Worm (Caenorhabditis elegans) whole organism, late embryonic: ENCODE measurements around the gene lmp-1.
A peak's percentile ranks its signal among the peaks of the same experiment; 100 is the strongest.

ENCODE experiments used
- C08G9.2 ChIP-seq: sonication (generic microtip); optimal IDR thresholded peaks from 2 replicates; lab custom pipeline; 2016; ENCODE audit warnings: mild to moderate bottlenecking, missing genetic modification characterization, moderate library complexity, missing compliant biosample characterization
- F13H6.1 ChIP-seq: sonication (generic microtip); optimal IDR thresholded peaks from 2 replicates; lab custom pipeline; 2016; ENCODE audit warnings: missing genetic modification characterization, missing compliant biosample characterization
- K02D7.2 ChIP-seq: sonication (generic microtip); optimal IDR thresholded peaks from 2 replicates; lab custom pipeline; 2017; ENCODE audit warnings: mild to moderate bottlenecking, missing genetic modification characterization, missing compliant biosample characterization
- ceh-14 ChIP-seq: sonication (generic microtip); optimal IDR thresholded peaks from 2 replicates; lab custom pipeline; 2016; ENCODE audit warnings: missing genotype, missing genetic modification characterization, missing compliant biosample characterization
- ceh-18 ChIP-seq: sonication (generic microtip); optimal IDR thresholded peaks from 2 replicates; lab custom pipeline; 2016; ENCODE audit warnings: missing genetic modification characterization, missing compliant biosample characterization
- ceh-22 ChIP-seq: sonication (generic microtip); optimal IDR thresholded peaks from 2 replicates; lab custom pipeline; 2017; ENCODE audit warnings: missing biosample characterization, missing genetic modification characterization
- ceh-30 ChIP-seq: fragments of 150-350 bp; optimal IDR thresholded peaks from 2 replicates; lab custom pipeline; 2014; ENCODE audit warnings: missing biosample characterization, missing genetic modification characterization
- ceh-34 ChIP-seq: sonication (generic microtip); optimal IDR thresholded peaks from 2 replicates; lab custom pipeline; 2016; ENCODE audit warnings: mild to moderate bottlenecking, missing genetic modification characterization, missing compliant biosample characterization
- ceh-45 ChIP-seq: fragments of 200-800 bp; sonication (Bioruptor generic); IDR thresholded peaks from 2 replicates; pipeline ENCODE4 v1.3.6; 2022; ENCODE audit warnings: missing genetic modification reagents, missing genetic modification characterization, missing compliant biosample characterization
- ceh-48 ChIP-seq: sonication (generic microtip); optimal IDR thresholded peaks from 2 replicates; lab custom pipeline; 2016; ENCODE audit warnings: missing genetic modification characterization, inconsistent platforms, missing compliant biosample characterization
- che-1 ChIP-seq: sonication (generic microtip); optimal IDR thresholded peaks from 2 replicates; lab custom pipeline; 2016; ENCODE audit warnings: mild to moderate bottlenecking, missing genetic modification characterization, missing compliant biosample characterization
- dve-1 ChIP-seq: sonication (generic microtip); optimal IDR thresholded peaks from 2 replicates; lab custom pipeline; 2017; ENCODE audit warnings: antibody characterized with exemption, mild to moderate bottlenecking, missing genetic modification characterization, missing compliant biosample characterization
- elt-2 ChIP-seq: sonication (generic microtip); optimal IDR thresholded peaks from 2 replicates; lab custom pipeline; 2016; ENCODE audit warnings: missing genetic modification reagents, missing genetic modification characterization, missing compliant biosample characterization
- elt-4 ChIP-seq: sonication (generic microtip); optimal IDR thresholded peaks from 2 replicates; lab custom pipeline; 2016; ENCODE audit warnings: missing genetic modification characterization, missing compliant biosample characterization
- fax-1 ChIP-seq: sonication (generic microtip); optimal IDR thresholded peaks from 2 replicates; lab custom pipeline; 2016; ENCODE audit warnings: missing genotype, missing genetic modification characterization, missing compliant biosample characterization
- gmeb-2 ChIP-seq: sonication (generic microtip); optimal IDR thresholded peaks from 2 replicates; lab custom pipeline; 2016; ENCODE audit warnings: missing genetic modification characterization, inconsistent platforms, missing compliant biosample characterization
- hlh-15 ChIP-seq: sonication (generic microtip); optimal IDR thresholded peaks from 2 replicates; lab custom pipeline; 2016; ENCODE audit warnings: missing genetic modification characterization, missing compliant biosample characterization
- hlh-6 ChIP-seq: sonication (generic microtip); optimal IDR thresholded peaks from 2 replicates; lab custom pipeline; 2016; ENCODE audit warnings: missing genotype, missing genetic modification characterization, missing compliant biosample characterization
- hlh-8 ChIP-seq: sonication (generic microtip); optimal IDR thresholded peaks from 2 replicates; lab custom pipeline; 2016; ENCODE audit warnings: missing genotype, missing genetic modification characterization, missing compliant biosample characterization
- mec-3 ChIP-seq: sonication (generic microtip); optimal IDR thresholded peaks from 2 replicates; lab custom pipeline; 2016; ENCODE audit warnings: borderline replicate concordance, missing genetic modification characterization, missing compliant biosample characterization
- nfya-1 ChIP-seq: sonication (generic microtip); optimal IDR thresholded peaks from 2 replicates; lab custom pipeline; 2017; ENCODE audit warnings: missing genetic modification characterization, mild to moderate bottlenecking, missing compliant biosample characterization, antibody characterized with exemption, moderate library complexity
- npax-4 ChIP-seq: sonication (generic microtip); optimal IDR thresholded peaks from 2 replicates; lab custom pipeline; 2016; ENCODE audit warnings: missing genetic modification characterization, missing compliant biosample characterization
- odd-2 ChIP-seq: sonication (generic microtip); optimal IDR thresholded peaks from 2 replicates; lab custom pipeline; 2017; ENCODE audit warnings: antibody characterized with exemption, mild to moderate bottlenecking, missing genetic modification characterization, missing compliant biosample characterization
- pat-9 ChIP-seq: fragments of 200-800 bp; sonication (Bioruptor generic); optimal IDR thresholded peaks from 2 replicates; lab custom pipeline; 2018; ENCODE audit warnings: mild to moderate bottlenecking, missing genetic modification characterization, moderate library complexity, missing compliant biosample characterization
- pha-4 ChIP-seq: fragments of 150-350 bp; optimal IDR thresholded peaks from 2 replicates; lab custom pipeline; 2018; ENCODE audit warnings: missing biosample characterization, missing genetic modification reagents, missing genetic modification characterization
- rnt-1 ChIP-seq: sonication (generic microtip); optimal IDR thresholded peaks from 2 replicates; lab custom pipeline; 2016; ENCODE audit warnings: missing genetic modification characterization, missing compliant biosample characterization
- sdc-2 ChIP-seq: sonication (generic microtip); optimal IDR thresholded peaks from 2 replicates; lab custom pipeline; 2016; ENCODE audit warnings: missing genotype, missing genetic modification characterization, missing compliant biosample characterization
- syd-9 ChIP-seq: sonication (generic microtip); optimal IDR thresholded peaks from 2 replicates; lab custom pipeline; 2016; ENCODE audit warnings: mild to moderate bottlenecking, missing genetic modification characterization, moderate library complexity, missing compliant biosample characterization
- tbx-2 ChIP-seq: sonication (generic microtip); optimal IDR thresholded peaks from 2 replicates; lab custom pipeline; 2016; ENCODE audit warnings: missing genetic modification characterization, missing compliant biosample characterization
- tbx-7 ChIP-seq: sonication (generic microtip); optimal IDR thresholded peaks from 2 replicates; lab custom pipeline; 2016; ENCODE audit warnings: missing genotype, missing genetic modification characterization, missing compliant biosample characterization
- unc-3 ChIP-seq, 2 experiments: fragments of 200-800 bp in 1 of 2; sonication (Bioruptor generic) in 1 of 2; sonication (generic microtip) in 1 of 2; conservative IDR thresholded peaks in 1 of 2; optimal IDR thresholded peaks in 1 of 2; 2 replicates each; pipeline versions ENCODE4 v1.3.6 to Lab custom; 2016 to 2022; ENCODE audit warnings: missing compliant biosample characterization in 2 of 2, missing genetic modification characterization in 2 of 2, missing genetic modification reagents in 1 of 2
- unc-86 ChIP-seq: sonication (generic microtip); optimal IDR thresholded peaks from 2 replicates; lab custom pipeline; 2016; ENCODE audit warnings: missing genetic modification characterization, missing compliant biosample characterization
- zip-5 ChIP-seq: sonication (generic microtip); optimal IDR thresholded peaks from 2 replicates; lab custom pipeline; 2016; ENCODE audit warnings: missing genetic modification characterization, missing compliant biosample characterization
- ztf-16 ChIP-seq: sonication (generic microtip); optimal IDR thresholded peaks from 2 replicates; lab custom pipeline; 2017; ENCODE audit warnings: missing genetic modification characterization, missing compliant biosample characterization

The lmp-1 gene

DNA sequence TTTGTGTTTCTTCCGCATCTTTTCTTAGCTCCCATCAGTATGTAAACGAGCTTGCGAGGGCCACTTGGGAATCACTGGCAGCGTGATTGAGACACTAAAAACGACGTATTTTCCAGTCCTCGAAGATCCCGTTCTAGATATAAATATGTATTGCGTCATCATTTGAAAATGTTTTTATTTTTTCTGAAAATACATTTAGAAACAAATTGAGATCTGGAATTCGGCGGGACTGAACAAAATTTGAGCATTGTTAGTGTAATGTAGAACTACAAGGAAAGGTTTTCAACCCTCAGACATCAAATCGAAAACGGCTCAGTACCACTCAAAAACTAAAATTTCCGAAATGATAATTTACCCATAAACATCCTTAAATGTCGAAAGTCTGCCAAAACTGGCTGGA, 36.1 kb upstream of the lmp-1 start:
- TF ChIP-seq hlh-15 (no peak), unc-3 (GFP tag; conservative IDR thresholded peaks at IDR 0.05; lab: Robert Waterston, UW) (no peak), unc-3 (tag; optimal IDR thresholded peaks at IDR 0.05; lab: Kevin White, UChicago) (no peak), ceh-18 (tag; lab: Kevin White, UChicago) (no peak), mec-3 (tag; lab: Kevin White, UChicago) (no peak), ceh-45 (GFP tag; lab: Robert Waterston, UW) (no peak), npax-4 (no peak), che-1 (tag; lab: Kevin White, UChicago) (no peak), ceh-48 (tag; lab: Kevin White, UChicago) (no peak), gmeb-2 (tag; lab: Kevin White, UChicago) (no peak), nfya-1 (tag; lab: Kevin White, UChicago) (no peak), fax-1 (no peak), zip-5 (tag; lab: Kevin White, UChicago) (no peak), K02D7.2 (tag; lab: Kevin White, UChicago) (no peak), ztf-16 (no peak), ceh-22 (no peak), tbx-7 (tag; lab: Kevin White, UChicago) (no peak), elt-4 (tag; lab: Kevin White, UChicago) (no peak), odd-2 (tag; lab: Kevin White, UChicago) (no peak), elt-2 (no peak), hlh-8 (tag; lab: Kevin White, UChicago) (no peak)
- TF ChIP-seq, all 69 proteins: peak for 0

DNA sequence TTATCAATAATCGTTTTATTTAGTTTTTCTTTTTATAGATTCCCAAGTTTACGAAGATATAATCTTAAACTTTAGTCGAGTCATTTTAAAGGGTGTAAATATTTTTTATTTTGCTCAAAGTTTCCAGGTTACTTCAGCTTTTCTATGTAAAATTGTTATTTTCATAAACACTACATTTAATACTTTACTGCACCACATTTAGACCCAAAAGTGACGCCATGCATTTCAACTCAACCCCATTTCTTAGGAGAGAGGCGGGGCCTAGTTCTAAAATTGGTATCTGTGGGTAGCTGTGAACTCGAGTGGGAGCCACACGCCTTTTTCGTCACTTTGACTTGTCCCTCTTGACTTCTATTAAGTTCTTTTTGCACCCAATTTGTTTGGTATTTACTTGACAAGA, 35.1 kb upstream of the lmp-1 start, which contains the start of gene T22E5.1:
Gene T22E5.1 (plus strand): TSS at position 301 of the 400 bp plus-strand sequence.
- TF ChIP-seq F13H6.1 (tag; lab: Kevin White, UChicago) (no peak), tbx-2 (tag; lab: Kevin White, UChicago) (no peak), ceh-45 (GFP tag; lab: Robert Waterston, UW) (no peak), nfya-1 (tag; lab: Kevin White, UChicago) (no peak)

DNA sequence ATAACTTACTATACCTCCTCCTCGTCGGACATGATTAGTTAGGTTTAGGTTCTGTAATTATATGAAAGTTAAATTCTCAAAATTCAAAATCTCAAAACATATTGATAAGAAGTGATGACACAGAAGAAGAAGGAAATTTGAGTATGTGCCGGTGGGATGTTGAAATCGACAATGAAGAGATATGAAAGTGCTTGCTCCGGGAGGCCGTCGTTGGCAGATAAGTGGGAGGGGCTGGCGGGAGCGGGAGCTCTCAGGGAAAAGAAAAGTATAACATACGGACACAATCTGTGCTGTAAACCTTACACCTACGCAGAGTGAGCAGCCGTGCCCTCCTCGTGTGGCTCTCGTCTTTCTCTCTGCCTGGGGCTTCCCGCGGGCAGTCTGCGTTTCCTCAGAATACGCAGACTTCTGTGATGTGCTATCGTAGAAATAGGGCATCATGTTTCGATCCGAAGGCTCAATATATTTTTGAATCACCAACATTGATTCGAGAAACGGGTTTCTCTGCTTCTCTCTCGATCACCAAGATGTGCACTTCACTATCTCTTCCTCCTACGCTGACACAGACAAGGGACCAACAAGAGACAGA, 32.8 kb upstream of the lmp-1 start, which contains the start of gene mup-2:
Gene mup-2 (minus strand): TSS at position 51 of the 589 bp plus-strand sequence.
- TF ChIP-seq hlh-8 (tag; lab: Kevin White, UChicago) (peak; percentile 45), syd-9 (peak; percentile 32), nfya-1 (tag; lab: Kevin White, UChicago) (peak; percentile 19), pat-9 (tag; lab: Kevin White, UChicago) (peak; percentile 45), ceh-22 (no peak), F13H6.1 (tag; lab: Kevin White, UChicago) (peak; percentile 15), tbx-2 (tag; lab: Kevin White, UChicago) (no peak), ceh-14 (tag; lab: Kevin White, UChicago) (peak; percentile 24), ceh-34 (tag; lab: Kevin White, UChicago) (peak; percentile 74), unc-3 (GFP tag; conservative IDR thresholded peaks at IDR 0.05; lab: Robert Waterston, UW) (no peak), unc-3 (tag; optimal IDR thresholded peaks at IDR 0.05; lab: Kevin White, UChicago) (no peak), rnt-1 (tag; lab: Kevin White, UChicago) (peak; percentile 43), ceh-18 (tag; lab: Kevin White, UChicago) (peak; percentile 89)

DNA sequence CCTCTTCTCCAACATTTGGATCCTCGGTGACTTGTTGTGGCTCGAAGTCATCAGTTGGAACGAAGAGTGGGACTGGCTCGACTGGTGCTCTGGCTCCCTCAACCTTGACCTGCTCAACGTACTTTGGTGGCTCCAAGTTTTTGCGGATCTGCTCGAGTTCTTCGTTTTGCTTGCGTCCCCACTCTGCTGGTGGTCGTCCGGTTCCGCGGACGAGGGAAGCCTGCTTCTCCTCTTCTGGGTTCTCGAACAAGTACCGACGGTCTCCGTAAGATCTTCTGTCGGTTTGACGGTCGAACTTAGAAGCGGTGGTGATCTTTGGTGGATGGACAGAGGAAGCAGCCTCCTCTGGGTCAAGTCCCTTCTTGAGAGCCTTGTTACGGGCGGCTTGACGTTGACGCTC, 31.2 kb upstream of the lmp-1 start:
- TF ChIP-seq dve-1 (tag; lab: Kevin White, UChicago) (no peak), pha-4 (no peak), hlh-6 (tag; lab: Kevin White, UChicago) (no peak), C08G9.2 (tag; lab: Kevin White, UChicago) (no peak), unc-86 (tag; lab: Kevin White, UChicago) (no peak), mec-3 (tag; lab: Kevin White, UChicago) (no peak), ceh-22 (no peak), hlh-15 (no peak), ceh-30 (tag; lab: Kevin White, UChicago) (no peak), sdc-2 (no peak)
